Fruit fly (Drosophila melanogaster) whole organism, prepupa: ENCODE results near the gene nxf2.

Source experiments
- CG15336 ChIP-seq: fragments of 200-800 bp; sonication (Bioruptor generic); IDR thresholded peaks from 2 replicates; pipeline ENCODE4 v1.3.6; 2022; ENCODE audit warnings: missing biosample characterization, missing genetic modification characterization
- CG1621 ChIP-seq: fragments of 200-800 bp; sonication (Bioruptor generic); optimal IDR thresholded peaks from 3 replicates; lab custom pipeline; 2018; ENCODE audit warnings: missing biosample characterization, mild to moderate bottlenecking, missing genetic modification characterization
- CG32006 ChIP-seq: fragments of 200-800 bp; sonication (Bioruptor generic); optimal IDR thresholded peaks from 3 replicates; lab custom pipeline; 2017; ENCODE audit warnings: missing biosample characterization, mild to moderate bottlenecking, missing genetic modification characterization
- CG8319 ChIP-seq: fragments of 200-800 bp; sonication (Bioruptor generic); optimal IDR thresholded peaks from 3 replicates; lab custom pipeline; 2016; ENCODE audit warnings: missing biosample characterization, missing genetic modification characterization
- CG8632 ChIP-seq: fragments of 200-800 bp; sonication (Bioruptor generic); optimal IDR thresholded peaks from 3 replicates; lab custom pipeline; 2016; ENCODE audit warnings: missing biosample characterization, missing genetic modification characterization
- Sox102F ChIP-seq: fragments of 200-800 bp; sonication (Bioruptor generic); optimal IDR thresholded peaks from 2 replicates; lab custom pipeline; 2016; ENCODE audit warnings: missing biosample characterization, mild to moderate bottlenecking, missing genetic modification characterization
- cyc ChIP-seq: fragments of 200-800 bp; sonication (Bioruptor generic); optimal IDR thresholded peaks from 3 replicates; lab custom pipeline; 2016; ENCODE audit warnings: missing biosample characterization, missing genetic modification characterization
- spab ChIP-seq: fragments of 200-800 bp; sonication (Bioruptor generic); optimal IDR thresholded peaks from 2 replicates; lab custom pipeline; 2017; ENCODE audit warnings: missing biosample characterization, mild to moderate bottlenecking, missing genetic modification characterization, missing genetic modification reagents

- TF ChIP-seq cyc (GFP tag; lab: Kevin White, UChicago), result peak; percentile 13
- TF ChIP-seq CG8319 (GFP tag; lab: Kevin White, UChicago), result no peak
- peak; percentile 67 for TF ChIP-seq Sox102F (GFP tag; lab: Kevin White, UChicago)
- no peak for TF ChIP-seq spab
- no peak for TF ChIP-seq CG15336 (GFP tag; lab: Robert Waterston, UW)
- no peak for TF ChIP-seq CG1621 (tag; lab: Kevin White, UChicago)
- no peak for TF ChIP-seq CG8632 (GFP tag; lab: Kevin White, UChicago)
- no peak for TF ChIP-seq CG32006 (GFP tag; lab: Kevin White, UChicago)
Measured at dm6 chr3L:16615132-16615709, 35.1 kb upstream of the nxf2 start, which contains the start of gene Mo25.
